Worm (Caenorhabditis elegans): ENCODE measurements around the gene fbxb-106.

fbxb-106 gene

DNA sequence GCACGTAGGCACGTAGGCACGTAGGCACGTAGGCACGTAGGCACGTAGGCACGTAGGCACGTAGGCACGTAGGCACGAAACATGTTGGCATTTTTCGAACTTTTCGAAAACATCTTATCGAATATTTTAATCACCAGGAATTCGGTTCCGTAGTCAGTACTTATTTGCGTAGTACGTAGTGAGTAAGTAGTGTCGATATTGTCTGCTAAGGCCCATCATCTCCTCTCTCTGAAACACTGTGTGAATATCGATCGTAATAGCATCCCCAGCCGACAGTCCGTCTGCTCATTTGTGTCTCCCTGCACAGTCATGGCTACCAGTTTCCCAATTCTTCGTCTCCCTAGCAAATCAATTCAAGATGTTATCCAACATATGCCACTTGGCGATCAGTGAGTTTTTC, at the start of gene fbxb-106:
fbxb-106 (plus strand) TSS at position 301 of the 400 bp plus-strand sequence.
- TF ChIP-seq unc-62 (GFP tag; optimal IDR thresholded peaks at IDR 0.05) = no peak

DNA sequence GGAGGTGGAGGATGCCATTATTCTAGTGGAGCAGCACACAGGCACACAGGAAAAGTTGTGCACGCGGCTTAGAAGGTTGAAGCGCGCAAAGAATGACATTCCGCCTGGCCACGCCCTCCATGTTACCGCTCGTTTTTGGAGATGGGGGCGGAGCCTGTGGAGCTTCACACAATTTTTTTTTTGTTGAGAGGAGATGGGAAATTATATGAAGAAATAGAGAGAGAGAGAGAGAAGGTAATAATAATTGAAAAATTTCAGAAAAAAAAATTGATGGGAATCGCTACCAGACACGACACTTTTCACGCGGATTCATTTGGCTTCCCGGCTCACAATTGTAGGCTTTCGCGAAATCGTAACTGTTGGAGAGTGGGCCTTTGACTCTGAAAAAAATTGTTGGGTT, 44.9 kb upstream of the fbxb-106 start, which contains the start of gene T05A8.3:
T05A8.3 (minus strand) TSS at position 101 of the 400 bp plus-strand sequence.
- no peak for TF ChIP-seq unc-62 (GFP tag; optimal IDR thresholded peaks at IDR 0.05)

DNA sequence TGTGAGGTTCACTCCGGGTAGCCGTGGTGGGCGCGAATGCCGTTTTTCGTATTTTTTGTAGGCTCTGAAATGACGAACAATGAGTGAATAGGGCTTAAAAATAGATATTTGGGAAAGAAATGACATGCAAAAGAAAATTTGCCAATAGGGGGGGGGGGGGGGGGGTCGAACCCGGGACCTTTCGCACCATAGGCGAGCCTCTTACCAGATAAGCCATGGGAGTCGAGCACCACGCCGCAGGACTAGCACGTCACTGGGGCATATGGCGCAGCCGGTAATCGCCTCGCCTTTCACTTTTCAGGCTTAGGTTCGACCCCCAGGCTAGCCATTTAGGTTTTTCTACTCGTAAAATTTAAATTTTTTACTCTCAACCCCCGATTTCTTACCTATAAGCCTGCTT, 43.0 kb upstream of the fbxb-106 start:
- TF ChIP-seq unc-62 (GFP tag; optimal IDR thresholded peaks at IDR 0.05) = no peak

DNA sequence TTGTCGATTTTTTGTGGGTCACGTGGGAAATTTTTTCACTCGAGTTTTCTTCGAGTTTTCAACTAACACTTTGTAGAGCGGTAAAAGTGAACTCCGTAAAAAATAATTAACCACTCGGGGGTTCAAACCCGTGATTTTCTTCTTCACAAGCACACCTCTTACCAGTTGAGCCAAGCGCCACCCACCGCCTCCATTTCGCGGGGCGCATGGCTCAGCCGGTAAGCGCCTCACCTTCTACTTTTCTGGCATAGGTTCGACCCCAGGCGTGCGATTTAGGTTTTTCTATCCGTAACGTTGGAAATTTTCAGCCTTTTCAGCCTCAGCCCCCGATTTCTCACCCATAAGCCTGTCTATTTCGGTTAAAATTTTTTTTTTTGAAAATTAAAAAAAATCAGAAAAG, 40.2 kb upstream of the fbxb-106 start:
- TF ChIP-seq unc-62 (GFP tag; optimal IDR thresholded peaks at IDR 0.05) = no peak

DNA sequence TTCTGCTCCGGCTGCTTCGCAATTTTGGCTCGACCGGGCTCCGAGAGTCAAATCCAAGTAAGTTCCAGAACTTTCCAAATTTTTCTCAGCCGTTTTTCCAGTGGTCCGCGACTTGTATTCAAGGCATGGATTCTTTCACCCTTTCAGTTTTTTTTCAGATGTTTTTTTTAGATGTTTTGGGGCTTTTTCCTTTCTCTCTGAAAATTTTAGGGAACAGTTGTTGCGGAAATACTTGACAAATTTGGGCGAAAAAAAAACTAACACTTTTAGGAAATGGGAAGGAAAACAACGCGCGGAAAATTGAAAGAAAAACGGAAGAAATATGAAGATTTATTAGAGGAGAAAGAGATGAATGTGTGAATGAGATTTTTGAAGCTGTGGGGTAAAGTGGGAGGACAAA, 36.6 kb upstream of the fbxb-106 start, which contains the start of the genes T05A8.11 and nep-2:
T05A8.11 (minus strand) TSS at position 101 of the 400 bp plus-strand sequence.
nep-2 (minus strand) TSS at position 192 of the 400 bp plus-strand sequence.
- no peak for TF ChIP-seq unc-62 (GFP tag; optimal IDR thresholded peaks at IDR 0.05)

DNA sequence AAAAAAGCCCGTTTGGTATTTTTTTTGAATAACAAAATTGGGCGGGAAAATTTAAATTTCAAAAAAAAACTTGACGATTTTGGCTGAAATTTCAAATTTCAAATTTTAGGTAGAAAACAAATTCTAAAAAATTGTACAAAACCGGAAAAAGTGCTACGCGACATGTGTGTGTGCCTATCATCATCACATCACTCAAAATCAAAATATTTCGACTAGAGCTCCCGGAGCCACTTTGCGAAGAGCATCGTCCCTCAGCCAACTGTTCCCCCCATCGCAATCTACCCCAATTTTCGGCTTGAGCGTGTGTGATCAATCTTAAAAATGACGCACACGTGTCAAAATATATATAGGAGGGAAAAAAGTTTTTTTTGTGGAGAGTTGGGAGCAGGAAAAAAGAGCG, 35.4 kb upstream of the fbxb-106 start:
- no peak for TF ChIP-seq unc-62 (GFP tag; optimal IDR thresholded peaks at IDR 0.05)

DNA sequence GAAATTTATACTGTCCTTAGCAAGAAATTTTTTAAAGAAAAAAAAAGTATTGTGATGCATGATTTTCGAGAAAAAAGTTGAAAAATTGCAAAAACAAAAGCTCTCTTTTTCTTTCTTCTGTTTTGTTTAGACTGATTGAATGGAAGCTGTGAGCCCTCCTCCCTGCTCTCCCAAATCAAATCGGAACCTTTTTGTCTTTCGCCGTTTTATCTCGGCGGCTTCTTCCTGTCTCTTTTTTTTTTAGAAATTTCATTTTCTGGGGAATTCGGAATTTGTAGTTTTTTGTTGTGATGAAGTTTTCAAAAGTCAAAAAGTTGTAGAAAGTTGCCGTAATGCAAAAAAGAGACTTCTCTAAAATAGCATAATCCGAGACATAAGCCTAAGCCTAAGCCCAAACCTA, 31.6 kb upstream of the fbxb-106 start:
- no peak for TF ChIP-seq unc-62 (GFP tag; optimal IDR thresholded peaks at IDR 0.05)

DNA sequence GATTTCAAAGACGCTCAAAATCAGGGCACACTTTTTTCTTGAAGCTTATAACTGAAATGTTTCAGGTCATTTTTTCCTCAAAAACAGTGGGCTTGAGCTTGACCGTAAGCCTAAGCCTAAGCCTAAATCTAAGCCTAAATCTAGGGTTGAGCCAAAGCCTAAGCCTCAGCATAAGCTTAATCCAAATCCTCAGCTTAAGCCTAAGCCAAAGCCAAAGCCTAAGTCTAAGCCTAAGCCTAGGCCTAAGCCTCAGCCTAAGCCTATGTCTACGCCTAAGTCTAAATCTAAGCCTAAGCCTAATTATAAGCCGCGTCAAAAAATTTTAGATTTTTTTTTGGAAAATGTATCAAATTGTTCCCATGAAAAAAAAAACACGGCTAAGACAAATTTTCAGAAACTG, 27.9 kb upstream of the fbxb-106 start:
- no peak for TF ChIP-seq unc-62 (GFP tag; optimal IDR thresholded peaks at IDR 0.05)

DNA sequence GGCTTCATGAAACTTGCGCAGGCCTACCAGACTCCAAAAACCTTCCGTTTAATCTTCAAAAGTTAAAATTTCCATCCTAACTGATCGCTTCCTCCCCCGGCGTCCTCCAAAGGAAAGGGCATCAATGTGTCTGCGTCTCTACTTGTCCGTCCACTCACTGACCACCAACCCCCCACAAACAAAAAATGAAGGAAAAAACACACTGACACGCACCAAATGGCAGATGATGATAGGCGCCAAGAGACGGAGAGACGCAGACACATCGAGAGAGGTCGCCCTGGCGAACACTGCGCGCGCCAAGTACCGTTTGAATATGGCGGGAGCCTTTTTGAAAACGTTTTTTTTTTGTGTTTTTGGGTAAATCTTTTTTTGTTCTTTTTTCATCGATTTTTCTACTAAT, 27.5 kb upstream of the fbxb-106 start:
- no peak for TF ChIP-seq unc-62 (GFP tag; optimal IDR thresholded peaks at IDR 0.05)

DNA sequence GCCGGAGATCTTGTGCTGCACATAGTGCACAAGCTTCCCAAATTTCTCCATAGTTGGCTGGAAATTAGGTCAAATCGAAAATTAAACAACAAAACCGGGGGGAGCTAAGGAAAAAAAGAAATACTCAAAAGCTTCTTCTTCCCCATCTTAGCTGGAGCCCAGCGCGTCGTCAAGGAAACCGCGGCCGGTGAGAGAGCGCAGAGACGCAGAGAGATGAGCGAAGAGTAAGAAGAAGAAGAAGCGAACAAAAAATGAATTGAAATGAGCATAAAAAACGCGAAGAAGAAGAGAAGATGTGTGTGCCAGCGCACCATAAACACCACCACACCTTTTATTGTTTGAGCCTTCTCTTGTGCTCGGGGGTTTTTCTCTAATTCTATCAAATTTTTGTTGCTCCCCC, 27.0 kb upstream of the fbxb-106 start, which contains the start of gene wdr-31:
wdr-31 (minus strand) TSS at position 101 of the 400 bp plus-strand sequence.
- TF ChIP-seq unc-62 (GFP tag; optimal IDR thresholded peaks at IDR 0.05) = no peak

DNA sequence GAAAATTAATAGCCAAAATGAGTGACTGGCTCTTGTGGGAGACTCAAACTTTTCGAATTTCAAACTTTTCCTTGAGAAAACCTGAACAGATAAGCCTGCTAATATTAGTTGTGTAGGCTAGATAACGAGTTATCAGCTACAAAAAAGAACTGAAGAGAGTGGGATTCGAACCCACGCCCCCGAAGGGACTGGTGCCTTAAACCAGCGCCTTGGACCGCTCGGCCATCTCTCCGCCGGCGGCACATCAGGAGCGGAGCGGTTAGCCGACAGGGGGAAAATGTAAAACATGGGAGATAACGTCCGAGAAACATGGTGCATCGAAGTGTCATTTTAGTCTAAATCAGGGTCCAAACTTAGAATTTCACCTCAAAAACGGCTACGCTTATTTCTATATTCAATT, 26.6 kb upstream of the fbxb-106 start:
- TF ChIP-seq unc-62 (GFP tag; optimal IDR thresholded peaks at IDR 0.05) = no peak

DNA sequence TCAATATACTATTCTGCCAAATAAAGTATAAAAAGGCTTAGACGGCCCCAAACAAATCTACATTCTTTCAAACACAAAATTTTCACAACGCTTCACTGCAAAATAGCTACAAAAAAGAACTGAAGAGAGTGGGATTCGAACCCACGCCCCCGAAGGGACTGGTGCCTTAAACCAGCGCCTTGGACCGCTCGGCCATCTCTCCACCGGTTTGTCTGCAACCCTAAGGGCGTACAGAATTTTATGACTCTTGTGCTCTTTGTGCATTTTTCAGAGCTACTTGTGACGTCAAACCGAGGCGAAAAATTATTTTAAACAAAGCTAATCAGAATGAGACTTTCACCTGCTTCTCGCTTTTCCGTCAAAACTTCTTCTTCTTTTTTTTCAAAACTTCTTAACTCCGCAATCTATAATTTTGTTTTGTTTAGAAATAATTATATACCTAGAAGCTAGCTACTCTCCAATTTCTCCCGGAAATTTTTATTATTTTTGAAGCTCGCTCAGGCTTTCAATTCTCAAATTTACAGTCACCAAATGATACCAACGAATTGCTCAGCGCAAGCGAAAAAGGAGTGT, 26.0 kb upstream of the fbxb-106 start, which contains the start of gene T05A8.8:
T05A8.8 (plus strand) TSS at position 523 of the 573 bp plus-strand sequence.
- TF ChIP-seq unc-62 (GFP tag; optimal IDR thresholded peaks at IDR 0.05) = no peak

DNA sequence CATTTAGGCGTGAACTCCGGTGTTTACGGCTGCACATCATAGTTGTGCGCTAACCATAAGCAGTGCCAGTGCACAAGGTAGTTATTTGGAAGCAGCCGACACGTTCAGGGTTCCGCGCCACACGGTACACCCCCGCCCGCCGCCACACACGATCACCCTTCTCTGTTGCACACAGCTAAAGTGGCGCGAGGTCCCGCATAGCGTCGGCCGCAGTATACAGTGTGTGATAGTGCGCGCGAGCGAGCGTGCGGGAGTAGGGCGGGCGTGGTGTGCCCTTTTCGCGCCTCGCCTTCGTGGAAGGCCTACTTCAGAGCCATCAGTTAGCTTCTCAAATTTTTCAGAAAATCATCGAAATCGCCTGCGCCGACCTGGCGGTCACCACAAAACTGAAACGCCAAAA, 25.3 kb upstream of the fbxb-106 start:
- TF ChIP-seq unc-62 (GFP tag; optimal IDR thresholded peaks at IDR 0.05) = no peak

DNA sequence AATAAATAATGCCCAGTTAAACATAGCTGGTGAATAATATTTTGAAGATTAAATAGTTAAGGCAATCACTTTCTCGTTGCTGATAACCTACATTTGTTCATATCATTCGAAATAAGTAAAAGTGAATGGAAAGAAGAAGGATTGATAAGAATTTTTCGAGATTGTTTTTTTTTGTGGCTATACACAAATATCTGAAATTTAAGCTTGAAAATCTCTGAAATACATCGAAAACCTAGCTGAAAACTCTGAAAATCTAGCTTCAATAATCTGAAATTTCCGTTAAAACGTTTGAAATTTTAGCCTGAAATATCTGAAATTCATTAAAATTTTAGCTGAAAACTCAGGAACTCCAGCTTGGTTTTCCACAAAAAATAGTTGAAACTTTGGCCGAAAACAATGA, 22.6 kb upstream of the fbxb-106 start, which contains the start of gene T05A8.6:
T05A8.6 (minus strand) TSS at position 101 of the 400 bp plus-strand sequence.
- no peak for TF ChIP-seq unc-62 (GFP tag; optimal IDR thresholded peaks at IDR 0.05)

DNA sequence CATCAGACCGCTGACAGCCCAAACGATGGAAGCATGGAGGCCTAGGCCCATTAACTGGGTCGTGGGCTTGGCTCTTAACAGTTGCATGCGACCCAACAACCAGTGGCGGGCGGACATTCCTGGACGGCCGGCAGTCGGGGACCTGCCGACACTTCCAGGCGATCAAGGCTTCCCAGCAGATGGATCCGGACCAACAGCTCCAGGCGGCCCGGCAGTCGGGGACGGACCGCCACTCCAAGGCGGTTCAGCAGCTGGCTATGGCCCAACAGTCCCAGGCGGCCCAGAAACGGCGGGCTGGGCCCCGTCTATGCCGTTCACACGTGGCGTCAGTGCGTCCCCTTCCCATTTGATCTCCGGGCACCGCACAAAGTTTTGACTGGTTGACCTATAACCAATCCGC, 20.8 kb upstream of the fbxb-106 start:
- no peak for TF ChIP-seq unc-62 (GFP tag; optimal IDR thresholded peaks at IDR 0.05)

DNA sequence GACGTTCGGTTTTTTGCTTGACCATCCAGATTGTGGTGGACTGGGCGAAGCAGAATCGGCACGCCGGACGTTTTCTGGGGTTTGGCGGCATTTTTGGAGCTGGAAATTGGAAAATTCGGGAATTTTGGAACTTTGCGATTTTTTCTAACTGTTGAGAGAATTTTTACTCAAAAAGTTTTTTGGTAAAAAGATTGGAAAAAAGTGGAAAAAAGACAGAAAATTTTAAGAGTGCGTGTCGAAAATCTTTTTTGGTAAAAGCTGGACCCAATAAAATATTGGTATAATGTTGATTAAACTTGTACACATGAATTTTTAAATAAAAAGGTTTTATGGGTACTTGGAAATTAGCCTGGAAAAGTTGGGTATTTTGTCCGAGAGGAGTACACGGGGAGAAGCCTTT, 20.0 kb upstream of the fbxb-106 start, which contains the start of gene T05A8.7:
T05A8.7 (minus strand) TSS at position 101 of the 400 bp plus-strand sequence.
- TF ChIP-seq unc-62 (GFP tag; optimal IDR thresholded peaks at IDR 0.05) = no peak

DNA sequence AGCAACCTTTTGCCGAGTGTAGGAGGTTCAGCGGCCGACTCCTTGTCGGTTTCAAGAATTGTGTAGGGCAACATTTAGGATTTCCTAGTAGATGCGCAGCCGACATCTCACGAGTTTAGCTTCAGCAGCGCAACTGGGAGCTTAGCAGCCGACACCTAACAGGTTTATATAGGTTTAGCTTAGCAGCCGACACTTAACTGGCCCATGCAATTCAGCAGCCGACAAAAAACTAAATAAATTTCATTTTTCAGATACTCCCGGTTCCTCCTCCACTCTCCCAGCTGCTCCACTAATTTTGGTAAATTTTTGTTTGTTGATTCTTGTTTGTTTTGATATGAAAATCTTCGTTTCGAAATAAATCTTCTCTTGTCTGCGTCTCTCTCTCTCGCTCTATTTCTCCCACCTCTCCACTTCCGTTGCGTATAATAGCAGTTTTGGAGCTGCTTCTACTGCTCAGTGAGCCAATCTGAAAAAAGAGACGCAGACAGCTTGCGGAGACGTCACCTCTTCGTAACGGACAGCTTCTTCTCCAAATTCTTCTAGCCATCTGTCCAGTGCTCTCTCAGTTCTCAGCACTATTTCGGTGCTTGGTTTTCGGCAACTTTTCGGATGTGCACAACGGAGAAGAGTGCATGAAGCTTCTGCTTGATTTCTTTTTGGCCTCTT, 14.1 kb upstream of the fbxb-106 start:
- no peak for TF ChIP-seq unc-62 (GFP tag; optimal IDR thresholded peaks at IDR 0.05)
